Worm (Caenorhabditis elegans): ENCODE results near the gene tmem-135.

tmem-135 gene

ce11 chrX:4706755-4707226 lies 33.3 kb downstream of the tmem-135 start, which contains the start of gene dhhc-10:
Gene dhhc-10, plus strand, starts transcription at chrX:4707176.
- TF ChIP-seq egl-27 (tag; optimal IDR thresholded peaks at IDR 0.05) (no peak), lsy-2 (tag; optimal IDR thresholded peaks at IDR 0.05) (peak; percentile 28 to 73), F13H6.1 (tag; optimal IDR thresholded peaks at IDR 0.05) (peak; percentile 69), crh-2 (tag; optimal IDR thresholded peaks at IDR 0.05) (peak; percentile 80), Y55F3AM.14 (GFP tag; optimal IDR thresholded peaks at IDR 0.05) (no peak), nhr-129 (tag; optimal IDR thresholded peaks at IDR 0.05) (peak; percentile 82), sma-3 (GFP tag; optimal IDR thresholded peaks at IDR 0.05) (no peak), lin-13 (GFP tag; optimal IDR thresholded peaks at IDR 0.05) (peak; percentile 26), sma-9 (GFP tag; optimal IDR thresholded peaks at IDR 0.05) (peak; percentile 47), sma-9 (tag; optimal IDR thresholded peaks at IDR 0.05) (no peak), mab-5 (tag; optimal IDR thresholded peaks at IDR 0.05) (peak; percentile 37), gmeb-1 (tag; optimal IDR thresholded peaks at IDR 0.05) (peak; percentile 46), ztf-1 (GFP tag; conservative IDR thresholded peaks at IDR 0.05) (no peak), lin-11 (tag; optimal IDR thresholded peaks at IDR 0.05) (peak; percentile 10), C34F6.9 (tag; optimal IDR thresholded peaks at IDR 0.05) (peak; percentile 68), nhr-10 (tag; optimal IDR thresholded peaks at IDR 0.05) (no peak), fos-1 (tag; optimal IDR thresholded peaks at IDR 0.05) (peak; percentile 98), unc-55 (GFP tag; optimal IDR thresholded peaks at IDR 0.05) (peak; percentile 41)

ce11 chrX:4711698-4712329 lies 38.3 kb downstream of the tmem-135 start, which contains the start of the genes dnj-14 and glit-1:
Gene dnj-14, minus strand, starts transcription at chrX:4711748.
Gene glit-1, plus strand, starts transcription at chrX:4712279.
- TF ChIP-seq unc-62 (GFP tag; optimal IDR thresholded peaks at IDR 0.05) (no peak), sem-4 (tag; optimal IDR thresholded peaks at IDR 0.05) (peak; percentile 67), nhr-6 (tag; optimal IDR thresholded peaks at IDR 0.05) (peak; percentile 71), alr-1 (tag; optimal IDR thresholded peaks at IDR 0.05) (no peak), nhr-25 (tag; optimal IDR thresholded peaks at IDR 0.05) (peak; percentile 90), sma-9 (GFP tag; optimal IDR thresholded peaks at IDR 0.05) (peak; percentile 92), sma-9 (tag; optimal IDR thresholded peaks at IDR 0.05) (no peak), nhr-11 (tag; optimal IDR thresholded peaks at IDR 0.05) (no peak), fos-1 (tag; optimal IDR thresholded peaks at IDR 0.05) (peak; percentile 97), egl-27 (tag; optimal IDR thresholded peaks at IDR 0.05) (peak; percentile 79), F13H6.1 (tag; optimal IDR thresholded peaks at IDR 0.05) (peak; percentile 94), R02D3.7 (tag; optimal IDR thresholded peaks at IDR 0.05) (no peak), ama-1 (optimal IDR thresholded peaks at IDR 0.05) (no peak), nhr-237 (tag; optimal IDR thresholded peaks at IDR 0.05) (no peak), ceh-16 (tag; optimal IDR thresholded peaks at IDR 0.05) (no peak), gmeb-1 (tag; optimal IDR thresholded peaks at IDR 0.05) (peak; percentile 75), sma-3 (GFP tag; optimal IDR thresholded peaks at IDR 0.05) (peak; percentile 91), nhr-23 (tag; optimal IDR thresholded peaks at IDR 0.05) (no peak), nhr-77 (tag; optimal IDR thresholded peaks at IDR 0.05) (no peak), nhr-21 (tag; optimal IDR thresholded peaks at IDR 0.05) (peak; percentile 77), unc-39 (tag; optimal IDR thresholded peaks at IDR 0.05) (no peak), elt-3 (tag; optimal IDR thresholded peaks at IDR 0.05) (no peak), elt-1 (tag; optimal IDR thresholded peaks at IDR 0.05) (no peak), dmd-4 (tag; optimal IDR thresholded peaks at IDR 0.05) (no peak), lin-39 (tag; optimal IDR thresholded peaks at IDR 0.05) (no peak), mdl-1 (tag; optimal IDR thresholded peaks at IDR 0.05) (peak; percentile 48 to 76), ceh-82 (tag; optimal IDR thresholded peaks at IDR 0.05) (peak; percentile 1), lin-13 (GFP tag; optimal IDR thresholded peaks at IDR 0.05) (peak; percentile 88), aly-2 (tag; optimal IDR thresholded peaks at IDR 0.05) (no peak), zag-1 (tag; optimal IDR thresholded peaks at IDR 0.05) (peak; percentile 70), nhr-129 (tag; optimal IDR thresholded peaks at IDR 0.05) (peak; percentile 94), ztf-1 (GFP tag; conservative IDR thresholded peaks at IDR 0.05) (no peak), ztf-4 (tag; optimal IDR thresholded peaks at IDR 0.05) (peak; percentile 43), mbf-1 (tag; optimal IDR thresholded peaks at IDR 0.05) (no peak), nhr-10 (tag; optimal IDR thresholded peaks at IDR 0.05) (no peak), mab-5 (tag; optimal IDR thresholded peaks at IDR 0.05) (no peak), snpc-4 (tag; optimal IDR thresholded peaks at IDR 0.05) (peak; percentile 66), lin-11 (tag; optimal IDR thresholded peaks at IDR 0.05) (peak; percentile 79), C34F6.9 (tag; optimal IDR thresholded peaks at IDR 0.05) (peak; percentile 93), unc-55 (GFP tag; optimal IDR thresholded peaks at IDR 0.05) (peak; percentile 95), skn-1 (tag; optimal IDR thresholded peaks at IDR 0.05) (no peak), peb-1 (tag; optimal IDR thresholded peaks at IDR 0.05) (no peak), crh-2 (tag; optimal IDR thresholded peaks at IDR 0.05) (peak; percentile 95), ztf-11 (tag; optimal IDR thresholded peaks at IDR 0.05) (no peak), Y55F3AM.14 (GFP tag; optimal IDR thresholded peaks at IDR 0.05) (peak; percentile 52), blmp-1 (tag; optimal IDR thresholded peaks at IDR 0.05; ENCODE audit: insufficient read depth) (peak; percentile 69), lsy-2 (tag; optimal IDR thresholded peaks at IDR 0.05) (peak; percentile 93 to 99), nhr-12 (tag; optimal IDR thresholded peaks at IDR 0.05) (no peak), ZK546.5 (tag; optimal IDR thresholded peaks at IDR 0.05) (peak; percentile 51)

Measured in whole organism, L2 larva.